Worm (Caenorhabditis elegans) whole organism, L1 larva: ENCODE data around the gene R102.4.

Experiments used
- C34B4.2 ChIP-seq: sonication (generic microtip); optimal IDR thresholded peaks from 2 replicates; lab custom pipeline; 2017; ENCODE audit warnings: mild to moderate bottlenecking, missing genetic modification characterization, missing compliant biosample characterization
- F16B12.6 ChIP-seq: fragments of 150-350 bp; optimal IDR thresholded peaks from 2 replicates; lab custom pipeline; 2014; ENCODE audit warnings: missing biosample characterization, missing genetic modification characterization
- alr-1 ChIP-seq: fragments of 200-800 bp; sonication (Bioruptor generic); optimal IDR thresholded peaks from 2 replicates; lab custom pipeline; 2018; ENCODE audit warnings: borderline replicate concordance, mild to moderate bottlenecking, missing genetic modification characterization, missing compliant biosample characterization
- aly-2 ChIP-seq: fragments of 150-350 bp; optimal IDR thresholded peaks from 2 replicates; lab custom pipeline; 2014; ENCODE audit warnings: missing biosample characterization, missing genetic modification characterization
- ama-1 ChIP-seq: fragments of 150-350 bp; optimal IDR thresholded peaks from 2 replicates; lab custom pipeline; 2014
- ceh-82 ChIP-seq, 3 experiments: fragments of 150-350 bp in 1 of 3; sonication (generic microtip) in 2 of 3; optimal IDR thresholded peaks; 2 replicates each; lab custom pipeline; 2014 to 2017; ENCODE audit warnings: missing biosample characterization in 3 of 3, missing genetic modification characterization in 3 of 3
- ceh-90 ChIP-seq: sonication (generic microtip); optimal IDR thresholded peaks from 2 replicates; lab custom pipeline; 2016; ENCODE audit warnings: missing genetic modification characterization, missing compliant biosample characterization
- ces-1 ChIP-seq: fragments of 150-350 bp; optimal IDR thresholded peaks from 2 replicates; lab custom pipeline; 2014; ENCODE audit warnings: missing biosample characterization, missing genetic modification reagents, missing genetic modification characterization
- dsc-1 ChIP-seq: sonication (generic microtip); optimal IDR thresholded peaks from 2 replicates; lab custom pipeline; 2016; ENCODE audit warnings: mild to moderate bottlenecking, missing genetic modification characterization, missing compliant biosample characterization
- efl-1 ChIP-seq, 4 experiments: fragments of 150-350 bp; optimal IDR thresholded peaks in 3 of 4; peaks in 1 of 4; 1 replicate in 1 of 4; 2 replicates in 3 of 4; lab custom pipeline; 2014; ENCODE audit warnings: missing biosample characterization in 2 of 4, missing genetic modification characterization in 2 of 4, missing genetic modification reagents in 2 of 4
- efl-3 ChIP-seq: fragments of 200-800 bp; sonication (Bioruptor generic); optimal IDR thresholded peaks from 2 replicates; lab custom pipeline; 2018; ENCODE audit warnings: mild to moderate bottlenecking, missing genetic modification characterization, missing compliant biosample characterization
- egl-27 ChIP-seq, 2 experiments: fragments of 150-350 bp in 1 of 2; sonication (generic microtip); optimal IDR thresholded peaks; 3 replicates each; lab custom pipeline; 2017 to 2018; ENCODE audit warnings: missing biosample characterization in 2 of 2, missing genetic modification characterization in 2 of 2, missing genetic modification reagents in 2 of 2
- ets-5 ChIP-seq: fragments of 200-800 bp; sonication (Bioruptor generic); IDR thresholded peaks from 2 replicates; pipeline ENCODE4 v1.3.6; 2022; ENCODE audit warnings: missing genetic modification characterization, missing compliant biosample characterization
- fkh-10 ChIP-seq: sonication (generic microtip); optimal IDR thresholded peaks from 2 replicates; lab custom pipeline; 2017; ENCODE audit warnings: missing biosample characterization, missing genetic modification reagents, missing genetic modification characterization
- fkh-8 ChIP-seq: sonication (generic microtip); optimal IDR thresholded peaks from 2 replicates; lab custom pipeline; 2016; ENCODE audit warnings: mild to moderate bottlenecking, missing genetic modification characterization, missing compliant biosample characterization
- grh-1 ChIP-seq: fragments of 200-800 bp; sonication (Bioruptor generic); IDR thresholded peaks from 2 replicates; pipeline ENCODE4 v1.3.6; 2022; ENCODE audit warnings: missing genetic modification reagents, missing genetic modification characterization, missing compliant biosample characterization
- hlh-17 ChIP-seq: fragments of 200-800 bp; sonication (Bioruptor generic); optimal IDR thresholded peaks from 2 replicates; lab custom pipeline; 2018; ENCODE audit warnings: missing genetic modification characterization, mild to moderate bottlenecking, missing compliant biosample characterization, moderate library complexity, borderline replicate concordance
- hlh-4 ChIP-seq: sonication (generic microtip); optimal IDR thresholded peaks from 2 replicates; lab custom pipeline; 2016; ENCODE audit warnings: mild to moderate bottlenecking, missing genetic modification characterization, missing compliant biosample characterization
- hpl-2 ChIP-seq: fragments of 150-350 bp; optimal IDR thresholded peaks from 2 replicates; lab custom pipeline; 2014; ENCODE audit warnings: missing biosample characterization, missing genetic modification reagents, missing genetic modification characterization
- isw-1 ChIP-seq: fragments of 200-800 bp; sonication (Bioruptor generic); IDR thresholded peaks from 2 replicates; pipeline ENCODE4 v1.3.6; 2022; ENCODE audit warnings: missing genetic modification characterization, missing compliant biosample characterization
- lin-14 ChIP-seq: fragments of 200-800 bp; sonication (Bioruptor generic); optimal IDR thresholded peaks from 2 replicates; lab custom pipeline; 2018; ENCODE audit warnings: mild to moderate bottlenecking, missing genetic modification characterization, moderate library complexity, missing compliant biosample characterization
- lin-15B ChIP-seq: fragments of 150-350 bp; sonication (generic microtip); optimal IDR thresholded peaks from 3 replicates; lab custom pipeline; 2014; ENCODE audit warnings: missing biosample characterization, missing genetic modification characterization
- lin-35 ChIP-seq, 2 experiments: fragments of 150-350 bp; optimal IDR thresholded peaks; 2 replicates each; lab custom pipeline; 2014; ENCODE audit warnings: missing biosample characterization in 2 of 2, missing genetic modification characterization in 2 of 2, missing genetic modification reagents in 2 of 2
- lin-39 ChIP-seq: fragments of 150-350 bp; optimal IDR thresholded peaks from 2 replicates; lab custom pipeline; 2014; ENCODE audit warnings: missing biosample characterization, missing genetic modification reagents, missing genetic modification characterization
- lir-3 ChIP-seq: sonication (generic microtip); optimal IDR thresholded peaks from 2 replicates; lab custom pipeline; 2016; ENCODE audit warnings: mild to moderate bottlenecking, missing genetic modification characterization, moderate library complexity, missing compliant biosample characterization; ENCODE audit not compliant: poor library complexity
- lsy-2 ChIP-seq, 2 experiments: fragments of 150-350 bp; optimal IDR thresholded peaks; 2 replicates each; lab custom pipeline; 2014; ENCODE audit warnings: missing biosample characterization in 2 of 2, missing genetic modification characterization in 2 of 2
- mab-9 ChIP-seq: fragments of 200-800 bp; sonication (Bioruptor generic); IDR thresholded peaks from 2 replicates; pipeline ENCODE4 v1.3.6; 2022; ENCODE audit warnings: missing genetic modification reagents, missing genetic modification characterization, missing compliant biosample characterization
- mdl-1 ChIP-seq, 2 experiments: fragments of 150-350 bp; optimal IDR thresholded peaks; 2 replicates each; lab custom pipeline; 2014 to 2017; ENCODE audit warnings: missing biosample characterization in 2 of 2, missing genetic modification characterization in 2 of 2, inconsistent platforms in 1 of 2
- nhr-11 ChIP-seq: fragments of 150-350 bp; optimal IDR thresholded peaks from 2 replicates; lab custom pipeline; 2014; ENCODE audit warnings: missing biosample characterization, missing genetic modification characterization
- nhr-19 ChIP-seq: fragments of 200-800 bp; sonication (Bioruptor generic); conservative IDR thresholded peaks from 2 replicates; pipeline ENCODE4 v1.3.6; 2022; ENCODE audit warnings: missing genetic modification characterization, missing compliant biosample characterization
- nhr-20 ChIP-seq: sonication (generic microtip); optimal IDR thresholded peaks from 2 replicates; lab custom pipeline; 2016; ENCODE audit warnings: mild to moderate bottlenecking, missing genetic modification characterization, missing compliant biosample characterization
- nhr-47 ChIP-seq: sonication (generic microtip); optimal IDR thresholded peaks from 2 replicates; lab custom pipeline; 2016; ENCODE audit warnings: mild to moderate bottlenecking, missing genetic modification characterization, moderate library complexity, missing compliant biosample characterization
- nhr-71 ChIP-seq: sonication (generic microtip); optimal IDR thresholded peaks from 2 replicates; lab custom pipeline; 2016; ENCODE audit warnings: mild to moderate bottlenecking, missing genetic modification characterization, moderate library complexity, missing compliant biosample characterization
- nhr-77 ChIP-seq: fragments of 150-350 bp; optimal IDR thresholded peaks from 2 replicates; lab custom pipeline; 2014; ENCODE audit warnings: missing biosample characterization, missing genetic modification characterization
- nhr-84 ChIP-seq: sonication (generic microtip); optimal IDR thresholded peaks from 2 replicates; lab custom pipeline; 2017; ENCODE audit warnings: missing biosample characterization, missing genetic modification characterization
- nhr-85 ChIP-seq: sonication (generic microtip); peaks from one replicate; lab custom pipeline; 2016; ENCODE audit warnings: missing genetic modification characterization, inconsistent platforms, missing compliant biosample characterization
- nhr-90 ChIP-seq: sonication (generic microtip); optimal IDR thresholded peaks from 2 replicates; lab custom pipeline; 2016; ENCODE audit warnings: mild to moderate bottlenecking, missing genetic modification characterization, missing compliant biosample characterization; ENCODE audit not compliant: poor library complexity
- pag-3 ChIP-seq: sonication (generic microtip); optimal IDR thresholded peaks from 2 replicates; lab custom pipeline; 2017; ENCODE audit warnings: missing genetic modification characterization, mild to moderate bottlenecking, missing compliant biosample characterization, antibody characterized with exemption, borderline replicate concordance; ENCODE audit not compliant: insufficient read depth
- pax-3 ChIP-seq: fragments of 200-800 bp; sonication (Bioruptor generic); optimal IDR thresholded peaks from 2 replicates; lab custom pipeline; 2018; ENCODE audit warnings: mild to moderate bottlenecking, missing genetic modification characterization, moderate library complexity, missing compliant biosample characterization
- skn-1 ChIP-seq: fragments of 150-350 bp; optimal IDR thresholded peaks from 2 replicates; lab custom pipeline; 2014; ENCODE audit warnings: missing biosample characterization, missing genetic modification characterization
- snu-23 ChIP-seq: sonication (generic microtip); optimal IDR thresholded peaks from 2 replicates; lab custom pipeline; 2016; ENCODE audit warnings: missing genetic modification characterization, missing compliant biosample characterization
- sox-4 ChIP-seq: sonication (generic microtip); optimal IDR thresholded peaks from 2 replicates; lab custom pipeline; 2016; ENCODE audit warnings: missing genetic modification characterization, missing compliant biosample characterization
- sptf-1 ChIP-seq: fragments of 150-350 bp; optimal IDR thresholded peaks from 2 replicates; lab custom pipeline; 2014; ENCODE audit warnings: missing biosample characterization, missing genetic modification characterization
- sup-37 ChIP-seq: fragments of 200-800 bp; sonication (Bioruptor generic); optimal IDR thresholded peaks from 2 replicates; lab custom pipeline; 2018; ENCODE audit warnings: mild to moderate bottlenecking, missing genetic modification characterization, missing compliant biosample characterization
- tbx-2 ChIP-seq: sonication (generic microtip); optimal IDR thresholded peaks from 2 replicates; lab custom pipeline; 2016; ENCODE audit warnings: missing genetic modification characterization, missing compliant biosample characterization
- tlp-1 ChIP-seq: fragments of 150-350 bp; optimal IDR thresholded peaks from 2 replicates; lab custom pipeline; 2014; ENCODE audit warnings: missing biosample characterization, missing genetic modification characterization
- unc-130 ChIP-seq: fragments of 150-350 bp; optimal IDR thresholded peaks from 2 replicates; lab custom pipeline; 2017; ENCODE audit warnings: missing biosample characterization, missing genetic modification characterization, inconsistent platforms
- unc-86 ChIP-seq: sonication (generic microtip); optimal IDR thresholded peaks from 2 replicates; lab custom pipeline; 2016; ENCODE audit warnings: missing genetic modification characterization, missing compliant biosample characterization
- unc-98 ChIP-seq: fragments of 200-800 bp; sonication (Bioruptor generic); IDR thresholded peaks from 2 replicates; pipeline ENCODE4 v1.3.6; 2022; ENCODE audit warnings: missing genetic modification characterization, missing compliant biosample characterization
- zag-1 ChIP-seq: fragments of 150-350 bp; optimal IDR thresholded peaks from 2 replicates; lab custom pipeline; 2014; ENCODE audit warnings: missing biosample characterization, missing genetic modification characterization
- zip-4 ChIP-seq: fragments of 200-800 bp; sonication (Bioruptor generic); optimal IDR thresholded peaks from 2 replicates; lab custom pipeline; 2018; ENCODE audit warnings: mild to moderate bottlenecking, missing genetic modification characterization, moderate library complexity, missing compliant biosample characterization
- ztf-11 ChIP-seq, 2 experiments: sonication (generic microtip); optimal IDR thresholded peaks; 2 replicates each; lab custom pipeline; 2016 to 2017; ENCODE audit warnings: missing genetic modification characterization in 2 of 2, missing biosample characterization in 1 of 2, missing compliant biosample characterization in 1 of 2

R102.4 gene

ce11 chrIV:10701866-10702458 lies 6.9 kb upstream of the R102.4 start:
- TF ChIP-seq snu-23 (GFP tag; lab: Kevin White, UChicago), result peak; percentile 37
- no peak for TF ChIP-seq zag-1 (tag; lab: Kevin White, UChicago)
- no peak for TF ChIP-seq mdl-1 (tag; optimal IDR thresholded peaks at IDR 0.05; lab: Kevin White, UChicago)
- TF ChIP-seq dsc-1 (tag; lab: Kevin White, UChicago), result no peak
- TF ChIP-seq grh-1, result no peak
- TF ChIP-seq hlh-4 (tag; lab: Kevin White, UChicago), result no peak
- no peak for TF ChIP-seq pax-3
- no peak for TF ChIP-seq fkh-10 (GFP tag; lab: Kevin White, UChicago)
- TF ChIP-seq skn-1 (tag; lab: Kevin White, UChicago), result no peak
- TF ChIP-seq F16B12.6 (tag; lab: Kevin White, UChicago), result no peak
- TF ChIP-seq nhr-19 (GFP tag; lab: Robert Waterston, UW), result no peak
- TF ChIP-seq nhr-71 (tag; lab: Kevin White, UChicago), result peak; percentile 54
- TF ChIP-seq egl-27 (tag; optimal IDR thresholded peaks at IDR 0.05; lab: Kevin White, UChicago), result no peak
- no peak for TF ChIP-seq unc-130 (tag; lab: Kevin White, UChicago)
- no peak for TF ChIP-seq nhr-11 (tag; lab: Kevin White, UChicago)
- TF ChIP-seq efl-1 (optimal IDR thresholded peaks at IDR 0.05; lab: Kevin White, UChicago), result no peak
- peak in 1 of 2 experiments; percentile 51 for TF ChIP-seq efl-1 (GFP tag; optimal IDR thresholded peaks at IDR 0.05 in 1 of 2; lab: Kevin White, UChicago)
- no peak for TF ChIP-seq lir-3 (tag; lab: Kevin White, UChicago)
- TF ChIP-seq ceh-82 (tag; optimal IDR thresholded peaks at IDR 0.05; lab: Kevin White, UChicago), result no peak
- no peak for TF ChIP-seq lin-39
- peak; percentile 36 for TF ChIP-seq tbx-2 (tag; lab: Kevin White, UChicago)
- TF ChIP-seq C34B4.2 (tag; lab: Kevin White, UChicago), result no peak
- no peak for TF ChIP-seq alr-1
- TF ChIP-seq tlp-1, result no peak
- TF ChIP-seq pag-3, result no peak
- no peak for TF ChIP-seq isw-1 (GFP tag; lab: Robert Waterston, UW)
- TF ChIP-seq sup-37 (GFP tag; lab: Kevin White, UChicago), result no peak
- no peak for TF ChIP-seq hpl-2
- no peak for TF ChIP-seq lin-15B (tag; lab: Kevin White, UChicago)
- TF ChIP-seq hlh-17 (GFP tag; lab: Kevin White, UChicago), result no peak
- peak; percentile 58 for TF ChIP-seq nhr-20 (tag; lab: Kevin White, UChicago)
- TF ChIP-seq zip-4 (GFP tag; lab: Kevin White, UChicago), result no peak
- no peak for TF ChIP-seq nhr-47 (tag; lab: Kevin White, UChicago)
- peak; percentile 88 for TF ChIP-seq nhr-85 (tag; lab: Kevin White, UChicago)
- peak in 1 of 2 experiments; percentile 67 for TF ChIP-seq lsy-2 (tag; optimal IDR thresholded peaks at IDR 0.05; lab: Kevin White, UChicago)
- peak in 1 of 2 experiments; percentile 53 for TF ChIP-seq lin-35 (GFP tag; optimal IDR thresholded peaks at IDR 0.05; lab: Kevin White, UChicago)
- no peak for TF ChIP-seq sptf-1 (tag; lab: Kevin White, UChicago)
- peak; percentile 55 for TF ChIP-seq lin-14 (GFP tag; lab: Kevin White, UChicago)
- TF ChIP-seq ztf-11 (tag; optimal IDR thresholded peaks at IDR 0.05; lab: Kevin White, UChicago), result no peak
- TF ChIP-seq fkh-8 (tag; lab: Kevin White, UChicago), result no peak
- TF ChIP-seq aly-2 (tag; lab: Kevin White, UChicago), result no peak
- TF ChIP-seq ets-5 (GFP tag; lab: Robert Waterston, UW), result no peak
- TF ChIP-seq mab-9, result no peak
- no peak for TF ChIP-seq ceh-90 (tag; lab: Kevin White, UChicago)
- TF ChIP-seq ama-1, result no peak
- TF ChIP-seq ces-1 (GFP tag; lab: Kevin White, UChicago), result no peak
- TF ChIP-seq efl-3 (GFP tag; lab: Kevin White, UChicago), result no peak
- peak; percentile 21 for TF ChIP-seq nhr-90 (tag; lab: Kevin White, UChicago)
- TF ChIP-seq sox-4 (tag; lab: Kevin White, UChicago), result no peak
- TF ChIP-seq nhr-84 (tag; lab: Kevin White, UChicago), result no peak
- TF ChIP-seq unc-98 (GFP tag; lab: Robert Waterston, UW), result no peak
- TF ChIP-seq unc-86 (tag; lab: Kevin White, UChicago), result no peak
- TF ChIP-seq nhr-77 (tag; lab: Kevin White, UChicago), result no peak
